Worm (Caenorhabditis elegans) whole organism, L2 larva: Measurements from ENCODE around the gene T05A8.7.

Experiments
- F13H6.1 ChIP-seq: sonication (generic microtip); optimal IDR thresholded peaks from 2 replicates; lab custom pipeline; 2016; ENCODE audit warnings: missing genetic modification characterization, missing compliant biosample characterization
- R02D3.7 ChIP-seq: fragments of 150-350 bp; optimal IDR thresholded peaks from 2 replicates; lab custom pipeline; 2014; ENCODE audit warnings: missing biosample characterization, missing genetic modification characterization
- ama-1 ChIP-seq: fragments of 150-350 bp; optimal IDR thresholded peaks from 2 replicates; lab custom pipeline; 2018; ENCODE audit warnings: inconsistent platforms
- ceh-82 ChIP-seq: fragments of 150-350 bp; optimal IDR thresholded peaks from 2 replicates; lab custom pipeline; 2014; ENCODE audit warnings: missing biosample characterization, missing genetic modification characterization
- elt-3 ChIP-seq: sonication (generic microtip); optimal IDR thresholded peaks from 2 replicates; lab custom pipeline; 2017; ENCODE audit warnings: missing biosample characterization, missing genetic modification characterization
- lin-39 ChIP-seq: fragments of 150-350 bp; optimal IDR thresholded peaks from 2 replicates; lab custom pipeline; 2014; ENCODE audit warnings: missing biosample characterization, missing genetic modification reagents, missing genetic modification characterization
- lsy-2 ChIP-seq, 2 experiments: fragments of 150-350 bp in 1 of 2; sonication (generic microtip) in 1 of 2; optimal IDR thresholded peaks; 2 replicates each; lab custom pipeline; 2014 to 2017; ENCODE audit warnings: missing biosample characterization in 2 of 2, missing genetic modification characterization in 2 of 2
- nhr-11 ChIP-seq: fragments of 150-350 bp; optimal IDR thresholded peaks from 2 replicates; lab custom pipeline; 2014; ENCODE audit warnings: missing biosample characterization, missing genetic modification characterization
- nhr-12 ChIP-seq: fragments of 150-350 bp; optimal IDR thresholded peaks from 2 replicates; lab custom pipeline; 2014; ENCODE audit warnings: missing biosample characterization, missing genetic modification characterization
- nhr-237 ChIP-seq: fragments of 150-350 bp; optimal IDR thresholded peaks from 2 replicates; lab custom pipeline; 2014; ENCODE audit warnings: missing biosample characterization, missing genetic modification characterization
- unc-39 ChIP-seq: fragments of 150-350 bp; optimal IDR thresholded peaks from 2 replicates; lab custom pipeline; 2014; ENCODE audit warnings: missing biosample characterization, missing genetic modification characterization
- unc-62 ChIP-seq: fragments of 150-350 bp; optimal IDR thresholded peaks from 2 replicates; lab custom pipeline; 2014; ENCODE audit warnings: missing biosample characterization, missing genetic modification reagents, missing genetic modification characterization
- ztf-4 ChIP-seq: fragments of 150-350 bp; optimal IDR thresholded peaks from 2 replicates; lab custom pipeline; 2014; ENCODE audit warnings: missing biosample characterization, missing genetic modification characterization

ce11 chrII:2774904-2775303 lies 32.8 kb upstream of the T05A8.7 start, which contains the start of gene fbxb-111:
- TF ChIP-seq nhr-11 (tag; lab: Kevin White, UChicago): no peak
- no peak for TF ChIP-seq ama-1 (lab: Kevin White, UChicago)
- TF ChIP-seq lsy-2 (tag; optimal IDR thresholded peaks at IDR 0.05; lab: Kevin White, UChicago): no peak
- TF ChIP-seq R02D3.7 (tag; lab: Kevin White, UChicago): no peak
- TF ChIP-seq nhr-12 (tag; lab: Kevin White, UChicago): no peak
- no peak for TF ChIP-seq unc-39 (tag; lab: Kevin White, UChicago)
- no peak for TF ChIP-seq F13H6.1 (tag; lab: Kevin White, UChicago)
- TF ChIP-seq elt-3 (tag; lab: Kevin White, UChicago): no peak
- no peak for TF ChIP-seq lin-39 (tag; lab: Kevin White, UChicago)
- TF ChIP-seq ztf-4 (tag; lab: Kevin White, UChicago): no peak
- TF ChIP-seq unc-62: no peak
- no peak for TF ChIP-seq nhr-237 (tag; lab: Kevin White, UChicago)
- TF ChIP-seq ceh-82 (tag; lab: Kevin White, UChicago): no peak
